Fruit fly (Drosophila melanogaster) whole organism, embryonic: ENCODE measurements around the gene hook.

Experiments used
- Asciz ChIP-seq: fragments of 200-800 bp; sonication (Bioruptor generic); optimal IDR thresholded peaks from 2 replicates; lab custom pipeline; 2017; ENCODE audit warnings: missing biosample characterization, mild to moderate bottlenecking, missing genetic modification characterization, missing genetic modification reagents
- Awh ChIP-seq: fragments of 200-800 bp; sonication (Bioruptor generic); IDR thresholded peaks from 2 replicates; pipeline ENCODE4, ENCODE4 v1.3.6; 2022; ENCODE audit warnings: missing biosample characterization, missing genetic modification characterization
- CG10543 ChIP-seq: fragments of 200-800 bp; sonication (Bioruptor generic); optimal IDR thresholded peaks from 3 replicates; lab custom pipeline; 2017; ENCODE audit warnings: missing biosample characterization, mild to moderate bottlenecking, missing genetic modification characterization, moderate library complexity
- CG10979 ChIP-seq: fragments of 200-800 bp; sonication (Bioruptor generic); optimal IDR thresholded peaks from 2 replicates; lab custom pipeline; 2018; ENCODE audit warnings: missing biosample characterization, mild to moderate bottlenecking, missing genetic modification characterization, moderate library complexity
- CG11247 ChIP-seq: fragments of 200-800 bp; sonication (Bioruptor generic); IDR thresholded peaks from 2 replicates; pipeline ENCODE4 v1.3.6; 2022; ENCODE audit warnings: missing biosample characterization, missing genetic modification characterization
- CG12071 ChIP-seq: fragments of 200-800 bp; sonication (Bioruptor generic); optimal IDR thresholded peaks from 3 replicates; lab custom pipeline; 2018; ENCODE audit warnings: missing biosample characterization, mild to moderate bottlenecking, missing genetic modification characterization
- CG1233 ChIP-seq: fragments of 200-800 bp; sonication (Bioruptor generic); optimal IDR thresholded peaks from 4 replicates; lab custom pipeline; 2018; ENCODE audit warnings: missing biosample characterization, mild to moderate bottlenecking, missing genetic modification characterization
- CG12942 ChIP-seq: fragments of 200-800 bp; sonication (Bioruptor generic); optimal IDR thresholded peaks from 3 replicates; lab custom pipeline; 2016; ENCODE audit warnings: missing biosample characterization, missing genetic modification characterization
- CG13123 ChIP-seq: fragments of 200-800 bp; sonication (Bioruptor generic); optimal IDR thresholded peaks from 2 replicates; lab custom pipeline; 2016; ENCODE audit warnings: missing biosample characterization, missing genetic modification characterization
- CG13624 ChIP-seq: fragments of 200-800 bp; sonication (Bioruptor generic); optimal IDR thresholded peaks from 2 replicates; lab custom pipeline; 2016; ENCODE audit warnings: missing biosample characterization, missing genetic modification characterization
- CG15269 ChIP-seq: fragments of 200-800 bp; sonication (Bioruptor generic); optimal IDR thresholded peaks from 2 replicates; lab custom pipeline; 2018; ENCODE audit warnings: missing biosample characterization, mild to moderate bottlenecking, missing genetic modification characterization, moderate library complexity
- CG17568 ChIP-seq: fragments of 200-800 bp; sonication (Bioruptor generic); optimal IDR thresholded peaks from 2 replicates; lab custom pipeline; 2018; ENCODE audit warnings: missing biosample characterization, mild to moderate bottlenecking, missing genetic modification characterization, moderate library complexity
- CG17912 ChIP-seq: fragments of 200-800 bp; sonication (Bioruptor generic); optimal IDR thresholded peaks from 2 replicates; lab custom pipeline; 2018; ENCODE audit warnings: missing biosample characterization, mild to moderate bottlenecking, missing genetic modification characterization
- CG18764 ChIP-seq: fragments of 200-800 bp; sonication (Bioruptor generic); optimal IDR thresholded peaks from 3 replicates; lab custom pipeline; 2016; ENCODE audit warnings: missing biosample characterization, missing genetic modification characterization
- CG30020 ChIP-seq: fragments of 200-800 bp; optimal IDR thresholded peaks from 2 replicates; lab custom pipeline; 2019; ENCODE audit warnings: missing biosample characterization, mild to moderate bottlenecking, missing genetic modification characterization, moderate library complexity
- CG30403 ChIP-seq: fragments of 200-800 bp; sonication (Bioruptor generic); optimal IDR thresholded peaks from 3 replicates; lab custom pipeline; 2016; ENCODE audit warnings: missing biosample characterization, missing genetic modification characterization
- CG31388 ChIP-seq: fragments of 200-800 bp; sonication (Bioruptor generic); optimal IDR thresholded peaks from 2 replicates; lab custom pipeline; 2016; ENCODE audit warnings: missing biosample characterization, missing genetic modification characterization
- CG3726 ChIP-seq: fragments of 200-800 bp; sonication (Bioruptor generic); IDR thresholded peaks from 3 replicates; pipeline ENCODE4, ENCODE4 v1.3.6; 2022; ENCODE audit warnings: missing biosample characterization, missing genetic modification characterization
- CG8359 ChIP-seq: fragments of 200-800 bp; sonication (Bioruptor generic); optimal IDR thresholded peaks from 2 replicates; lab custom pipeline; 2017; ENCODE audit warnings: missing biosample characterization, mild to moderate bottlenecking, missing genetic modification characterization, borderline replicate concordance
- CG8765 ChIP-seq: fragments of 200-800 bp; sonication (Bioruptor generic); IDR thresholded peaks from 2 replicates; pipeline ENCODE4 v1.3.6; 2022; ENCODE audit warnings: missing biosample characterization, missing genetic modification characterization
- CG9215 ChIP-seq: fragments of 200-800 bp; sonication (Bioruptor generic); IDR thresholded peaks from 2 replicates; pipeline ENCODE4 v1.3.6; 2022; ENCODE audit warnings: missing biosample characterization, missing genetic modification characterization
- CG9609 ChIP-seq: fragments of 200-800 bp; sonication (Bioruptor generic); optimal IDR thresholded peaks from 3 replicates; lab custom pipeline; 2016; ENCODE audit warnings: missing biosample characterization, missing genetic modification characterization
- CoRest ChIP-seq: fragments of 200-800 bp; sonication (Bioruptor generic); optimal IDR thresholded peaks from 3 replicates; lab custom pipeline; 2018; ENCODE audit warnings: missing biosample characterization, mild to moderate bottlenecking, missing genetic modification characterization, moderate library complexity
- GATAe ChIP-seq: fragments of 200-800 bp; sonication (Bioruptor generic); conservative IDR thresholded peaks from 2 replicates; pipeline ENCODE4 v1.3.6; 2022; ENCODE audit warnings: missing biosample characterization, missing genetic modification characterization
- H15 ChIP-seq: fragments of 200-800 bp; sonication (Bioruptor generic); IDR thresholded peaks from 3 replicates; pipeline ENCODE4 v1.3.6; 2022; ENCODE audit warnings: missing biosample characterization, missing genetic modification characterization
- HLHmδ ChIP-seq: fragments of 200-800 bp; sonication (Bioruptor generic); optimal IDR thresholded peaks from 2 replicates; lab custom pipeline; 2018; ENCODE audit warnings: missing biosample characterization, mild to moderate bottlenecking, missing genetic modification characterization, moderate library complexity
- Hsf ChIP-seq: fragments of 200-800 bp; sonication (Bioruptor generic); optimal IDR thresholded peaks from 3 replicates; lab custom pipeline; 2016; ENCODE audit warnings: missing biosample characterization, missing genetic modification characterization
- Sox102F ChIP-seq: fragments of 200-800 bp; sonication (Bioruptor generic); optimal IDR thresholded peaks from 2 replicates; lab custom pipeline; 2018; ENCODE audit warnings: missing biosample characterization, mild to moderate bottlenecking, missing genetic modification characterization, moderate library complexity
- Taf1 ChIP-seq: fragments of 200-800 bp; sonication (Bioruptor generic); IDR thresholded peaks from 2 replicates; pipeline ENCODE4 v1.3.6; 2022; ENCODE audit warnings: missing biosample characterization, missing genetic modification characterization
- bbx ChIP-seq: fragments of 200-800 bp; sonication (Bioruptor generic); IDR thresholded peaks from 2 replicates; pipeline ENCODE4 v1.3.6; 2022; ENCODE audit warnings: missing biosample characterization, missing genetic modification characterization; ENCODE audit not compliant: partially characterized antibody
- bcd ChIP-seq: fragments of 200-800 bp; sonication (Bioruptor generic); optimal IDR thresholded peaks from 2 replicates; lab custom pipeline; 2017; ENCODE audit warnings: missing biosample characterization, mild to moderate bottlenecking, missing genetic modification characterization
- btn ChIP-seq: fragments of 200-800 bp; sonication (Bioruptor generic); optimal IDR thresholded peaks from 2 replicates; lab custom pipeline; 2016; ENCODE audit warnings: missing biosample characterization, missing genetic modification characterization
- cas ChIP-seq: fragments of 200-800 bp; sonication (Bioruptor generic); IDR thresholded peaks from 2 replicates; pipeline ENCODE4 v1.3.6; 2022; ENCODE audit warnings: missing biosample characterization, missing genetic modification characterization
- chinmo ChIP-seq: fragments of 200-800 bp; sonication (Bioruptor generic); IDR thresholded peaks from 4 replicates; pipeline ENCODE4 v1.3.6; 2022; ENCODE audit warnings: missing biosample characterization, missing genetic modification characterization; ENCODE audit not compliant: partially characterized antibody
- chn ChIP-seq: fragments of 200-800 bp; sonication (Bioruptor generic); optimal IDR thresholded peaks from 2 replicates; lab custom pipeline; 2016; ENCODE audit warnings: missing biosample characterization, missing genetic modification characterization
- dati ChIP-seq: fragments of 200-800 bp; sonication (Bioruptor generic); IDR thresholded peaks from 2 replicates; pipeline ENCODE4 v1.3.6; 2022; ENCODE audit warnings: missing biosample characterization, missing genetic modification characterization
- ewg ChIP-seq: fragments of 200-800 bp; sonication (Bioruptor generic); optimal IDR thresholded peaks from 3 replicates; lab custom pipeline; 2017; ENCODE audit warnings: mild to moderate bottlenecking, missing biosample characterization, missing genetic modification reagents, missing genetic modification characterization
- fd3F ChIP-seq: fragments of 200-800 bp; sonication (Bioruptor generic); optimal IDR thresholded peaks from 2 replicates; lab custom pipeline; 2018; ENCODE audit warnings: missing biosample characterization, mild to moderate bottlenecking, missing genetic modification characterization, moderate library complexity
- ham ChIP-seq: fragments of 200-800 bp; sonication (Bioruptor generic); IDR thresholded peaks from 2 replicates; pipeline ENCODE4 v1.3.6; 2022; ENCODE audit warnings: missing biosample characterization, missing genetic modification characterization
- hkb ChIP-seq, 2 experiments: fragments of 200-800 bp in 1 of 2; fragments of >200 bp in 1 of 2; sonication (Bioruptor generic) in 1 of 2; IDR thresholded peaks in 1 of 2; optimal IDR thresholded peaks in 1 of 2; 2 replicates each; pipeline versions ENCODE4 v1.3.6 to Lab custom; 2017 to 2022; ENCODE audit warnings: missing biosample characterization in 1 of 2, missing genetic modification characterization in 1 of 2
- jumu ChIP-seq: fragments of 200-800 bp; sonication (Bioruptor generic); optimal IDR thresholded peaks from 3 replicates; lab custom pipeline; 2016; ENCODE audit warnings: missing biosample characterization, missing genetic modification characterization
- lmd ChIP-seq: fragments of 200-800 bp; sonication (Bioruptor generic); IDR thresholded peaks from 2 replicates; pipeline ENCODE4 v1.3.6; 2022; ENCODE audit warnings: missing biosample characterization, missing genetic modification characterization
- mld ChIP-seq: fragments of 200-800 bp; sonication (Bioruptor generic); IDR thresholded peaks from 3 replicates; pipeline ENCODE4 v1.3.6; 2022; ENCODE audit warnings: missing biosample characterization, missing genetic modification characterization; ENCODE audit not compliant: partially characterized antibody
- phol ChIP-seq: fragments of 200-800 bp; sonication (Bioruptor generic); optimal IDR thresholded peaks from 3 replicates; lab custom pipeline; 2018; ENCODE audit warnings: missing biosample characterization, mild to moderate bottlenecking, missing genetic modification characterization, moderate library complexity
- pzg ChIP-seq: fragments of 200-800 bp; sonication (Bioruptor generic); optimal IDR thresholded peaks from 3 replicates; lab custom pipeline; 2018; ENCODE audit warnings: missing biosample characterization, mild to moderate bottlenecking, missing genetic modification characterization, moderate library complexity
- seq ChIP-seq: fragments of 200-800 bp; sonication (Bioruptor generic); IDR thresholded peaks from 2 replicates; pipeline ENCODE4 v1.3.6; 2022; ENCODE audit warnings: missing biosample characterization, missing genetic modification characterization
- sim ChIP-seq: fragments of 200-800 bp; sonication (Bioruptor generic); IDR thresholded peaks from 2 replicates; pipeline ENCODE4 v1.3.6; 2022; ENCODE audit warnings: missing biosample characterization, missing genetic modification characterization
- tio ChIP-seq: fragments of 200-800 bp; sonication (Bioruptor generic); optimal IDR thresholded peaks from 2 replicates; lab custom pipeline; 2017; ENCODE audit warnings: missing biosample characterization, missing genetic modification characterization, inconsistent platforms
- usp ChIP-seq: fragments of >200 bp; optimal IDR thresholded peaks from 2 replicates; lab custom pipeline; 2017; ENCODE audit warnings: missing biosample characterization, missing genetic modification characterization
- vvl ChIP-seq: fragments of 200-800 bp; sonication (Bioruptor generic); IDR thresholded peaks from 2 replicates; pipeline ENCODE4 v1.3.6; 2022; ENCODE audit warnings: missing biosample characterization, missing genetic modification characterization

The hook gene

dm6 chr2L:19045111-19045560, 11.8 kb upstream of the hook start, which contains the start of the genes Ttc19 and Acn (continued):
- peak; percentile 72 for TF ChIP-seq Awh
- peak; percentile 68; the same call in 1 of the 2 replicates for TF ChIP-seq cas
- peak; percentile 96 for TF ChIP-seq bbx (GFP tag; lab: Robert Waterston, UW)
- peak; percentile 45; the same call in 1 of the 2 replicates for TF ChIP-seq dati (GFP tag; lab: Robert Waterston, UW)
- peak; percentile 71 for TF ChIP-seq Taf1 (GFP tag; lab: Robert Waterston, UW)
- peak; percentile 86 for TF ChIP-seq Sox102F (GFP tag; lab: Kevin White, UChicago)
- no peak for TF ChIP-seq HLHmδ (GFP tag; lab: Kevin White, UChicago)
- TF ChIP-seq CG10979: peak; percentile 77
- peak; percentile 85 for TF ChIP-seq CG11247
- TF ChIP-seq CG3726 (GFP tag; lab: Robert Waterston, UW): peak; percentile 62; the same call in 1 of the 3 replicates
- peak; percentile 74; the same call in 1 of the 2 replicates for TF ChIP-seq ham (GFP tag; lab: Robert Waterston, UW)
- peak; percentile 91 for TF ChIP-seq jumu (GFP tag; lab: Kevin White, UChicago)
- TF ChIP-seq H15: peak; percentile 84
- TF ChIP-seq CG12942 (GFP tag; lab: Kevin White, UChicago): peak; percentile 79
- peak; percentile 86 for TF ChIP-seq chinmo
- peak; percentile 76 for TF ChIP-seq CG1233
- TF ChIP-seq CG9609 (GFP tag; lab: Kevin White, UChicago): peak; percentile 90
- peak; percentile 83 for TF ChIP-seq CG30020 (tag; lab: Kevin White, UChicago)
- peak; percentile 72 for TF ChIP-seq fd3F (GFP tag; lab: Kevin White, UChicago)
- TF ChIP-seq CG10543 (GFP tag; lab: Kevin White, UChicago): peak; percentile 88
- TF ChIP-seq phol: peak; percentile 96
- peak; percentile 82 for TF ChIP-seq CG8765 (GFP tag; lab: Robert Waterston, UW)
- TF ChIP-seq vvl (GFP tag; lab: Robert Waterston, UW): peak; percentile 92
- peak; percentile 93 for TF ChIP-seq mld
- TF ChIP-seq ewg (GFP tag; lab: Kevin White, UChicago): peak; percentile 66
- peak; percentile 59 for TF ChIP-seq CG17912 (GFP tag; lab: Kevin White, UChicago)
- TF ChIP-seq tio (GFP tag; lab: Kevin White, UChicago): no peak
- TF ChIP-seq Asciz: no peak
- TF ChIP-seq CG15269 (tag; lab: Kevin White, UChicago): peak; percentile 77
- TF ChIP-seq lmd (GFP tag; lab: Robert Waterston, UW): peak; percentile 79
- peak; percentile 91 for TF ChIP-seq chn (GFP tag; lab: Kevin White, UChicago)
- TF ChIP-seq CG17568: no peak
- peak; percentile 91 for TF ChIP-seq Hsf (GFP tag; lab: Kevin White, UChicago)
- TF ChIP-seq CG9215 (GFP tag; lab: Robert Waterston, UW): peak; percentile 79
- no peak for TF ChIP-seq usp
- peak; percentile 63 for TF ChIP-seq CG18764
- no peak for TF ChIP-seq hkb (optimal IDR thresholded peaks at IDR 0.05; lab: Kevin White, UChicago)
- TF ChIP-seq hkb (GFP tag; IDR thresholded peaks at IDR 0.05; lab: Robert Waterston, UW): peak; percentile 84
- TF ChIP-seq bcd: peak; percentile 81
- TF ChIP-seq sim (GFP tag; lab: Robert Waterston, UW): no peak
- peak; percentile 88 for TF ChIP-seq CoRest (tag; lab: Kevin White, UChicago)
- peak; percentile 42; the same call in 1 of the 2 replicates for TF ChIP-seq GATAe (GFP tag; lab: Robert Waterston, UW)
- peak; percentile 65 for TF ChIP-seq CG13123 (GFP tag; lab: Kevin White, UChicago)
- peak; percentile 59 for TF ChIP-seq CG8359 (GFP tag; lab: Kevin White, UChicago)
- peak; percentile 56 for TF ChIP-seq btn (GFP tag; lab: Kevin White, UChicago)
- peak; percentile 92 for TF ChIP-seq CG30403 (GFP tag; lab: Kevin White, UChicago)
- no peak for TF ChIP-seq CG12071 (GFP tag; lab: Kevin White, UChicago)
- TF ChIP-seq seq (GFP tag; lab: Robert Waterston, UW): peak; percentile 73
- TF ChIP-seq CG31388 (GFP tag; lab: Kevin White, UChicago): peak; percentile 36
- peak; percentile 73 for TF ChIP-seq pzg (GFP tag; lab: Kevin White, UChicago)
- peak; percentile 92 for TF ChIP-seq CG13624 (GFP tag; lab: Kevin White, UChicago)
